Fruit fly (Drosophila melanogaster): Measurements from ENCODE around the gene subdued.

The subdued gene

dm6 chr3R:19623606-19624005 is 18.9 kb downstream of the subdued start (continued):
- TF ChIP-seq ara (GFP tag; IDR thresholded peaks at IDR 0.05): peak; percentile 33; the same call in 1 of the 2 replicates
- TF ChIP-seq dimm (GFP tag; IDR thresholded peaks at IDR 0.05): 0 out of 2 replicates have a peak, but pooled peaks have one; percentile 33
- 0 out of 2 replicates have a peak, but pooled peaks have one; percentile 36 for TF ChIP-seq CG31224 (GFP tag; IDR thresholded peaks at IDR 0.05)
- TF ChIP-seq Dad (GFP tag; optimal IDR thresholded peaks at IDR 0.05): peak; percentile 17
- TF ChIP-seq H15 (GFP tag; IDR thresholded peaks at IDR 0.05): no peak
- TF ChIP-seq run (tag; optimal IDR thresholded peaks at IDR 0.05): no peak
- peak; percentile 50 for TF ChIP-seq ATbp (GFP tag; optimal IDR thresholded peaks at IDR 0.05)
- peak; percentile 69 for TF ChIP-seq slbo (GFP tag; IDR thresholded peaks at IDR 0.05)
- TF ChIP-seq wdn (GFP tag; IDR thresholded peaks at IDR 0.05): peak; percentile 65; the same call in 1 of the 2 replicates
- peak; percentile 36 for TF ChIP-seq slp2 (GFP tag; optimal IDR thresholded peaks at IDR 0.05)
- peak; percentile 93 for TF ChIP-seq Ets65A (GFP tag)
- peak; percentile 18 for TF ChIP-seq Hr3 (GFP tag; optimal IDR thresholded peaks at IDR 0.05)
- TF ChIP-seq CG8388 (GFP tag; optimal IDR thresholded peaks at IDR 0.05): peak; percentile 56
- TF ChIP-seq Dek (tag; optimal IDR thresholded peaks at IDR 0.05): peak; percentile 33
- TF ChIP-seq Dfd (GFP tag; optimal IDR thresholded peaks at IDR 0.05): no peak
- peak; percentile 38; the same call in 1 of the 2 replicates for TF ChIP-seq wor (GFP tag; IDR thresholded peaks at IDR 0.05)
- TF ChIP-seq CG17186 (GFP tag; optimal IDR thresholded peaks at IDR 0.05): no peak
- TF ChIP-seq Rx (GFP tag; IDR thresholded peaks at IDR 0.05): peak; percentile 60; the same call in 1 of the 2 replicates
- peak; percentile 65 for TF ChIP-seq CG10366 (GFP tag; IDR thresholded peaks at IDR 0.05)
- TF ChIP-seq CG31388 (GFP tag; optimal IDR thresholded peaks at IDR 0.05): peak; percentile 28
- peak; percentile 43 for TF ChIP-seq Hmr (GFP tag; optimal IDR thresholded peaks at IDR 0.05)
- no peak for TF ChIP-seq CG1832 (GFP tag; optimal IDR thresholded peaks at IDR 0.05)
- peak; percentile 73 for TF ChIP-seq CG7839 (tag; optimal IDR thresholded peaks at IDR 0.05)
- peak; percentile 40 for TF ChIP-seq CG33213 (GFP tag; optimal IDR thresholded peaks at IDR 0.05)
- no peak for TF ChIP-seq Nf-YC (tag; optimal IDR thresholded peaks at IDR 0.05)
- 0 out of 2 replicates have a peak, but pooled peaks have one; percentile 36 for TF ChIP-seq Awh (GFP tag; IDR thresholded peaks at IDR 0.05)
- peak; percentile 37 for TF ChIP-seq Camta (GFP tag; optimal IDR thresholded peaks at IDR 0.05)
- TF ChIP-seq zfh1 (GFP tag; IDR thresholded peaks at IDR 0.05): peak; percentile 76
- TF ChIP-seq tap (tag; optimal IDR thresholded peaks at IDR 0.05): peak; percentile 44
- no peak for TF ChIP-seq Nf-YB (GFP tag; optimal IDR thresholded peaks at IDR 0.05)
- peak; percentile 72 for TF ChIP-seq Drgx (GFP tag; IDR thresholded peaks at IDR 0.05)
- no peak for TF ChIP-seq Adf1 (GFP tag; IDR thresholded peaks at IDR 0.05)
- peak; percentile 57; the same call in 2 of the 3 replicates for TF ChIP-seq tgo (GFP tag; IDR thresholded peaks at IDR 0.05)
- no peak for TF ChIP-seq dati (GFP tag; IDR thresholded peaks at IDR 0.05)
- peak; percentile 55; the same call in 1 of the 3 replicates for TF ChIP-seq CG3726 (GFP tag; IDR thresholded peaks at IDR 0.05)
- TF ChIP-seq CG17328 (GFP tag; IDR thresholded peaks at IDR 0.05): peak; percentile 57; the same call in 1 of the 2 replicates
- TF ChIP-seq CG6854 (GFP tag; optimal IDR thresholded peaks at IDR 0.05): no peak
- peak; percentile 59; the same call in 1 of the 2 replicates for TF ChIP-seq CkIIα-i1 (GFP tag; IDR thresholded peaks at IDR 0.05)
- TF ChIP-seq cg (GFP tag; optimal IDR thresholded peaks at IDR 0.05): no peak
- peak; percentile 56 for TF ChIP-seq CG13624 (GFP tag; optimal IDR thresholded peaks at IDR 0.05)
- TF ChIP-seq so (GFP tag; IDR thresholded peaks at IDR 0.05): peak; percentile 58; the same call in 1 of the 3 replicates
- peak; percentile 45 for TF ChIP-seq CG4820 (GFP tag; optimal IDR thresholded peaks at IDR 0.05)
- peak; percentile 36 for TF ChIP-seq Six4 (GFP tag; optimal IDR thresholded peaks at IDR 0.05)
- peak; percentile 58 for TF ChIP-seq emc (GFP tag; optimal IDR thresholded peaks at IDR 0.05)
- peak; percentile 10 for TF ChIP-seq cwo (GFP tag; optimal IDR thresholded peaks at IDR 0.05)
- peak; percentile 44 for TF ChIP-seq CG18764 (GFP tag; optimal IDR thresholded peaks at IDR 0.05)
- peak; percentile 75 for TF ChIP-seq Ada2b (GFP tag; IDR thresholded peaks at IDR 0.05)
- TF ChIP-seq pb (GFP tag; optimal IDR thresholded peaks at IDR 0.05): peak; percentile 54
- TF ChIP-seq Gsc (GFP tag; IDR thresholded peaks at IDR 0.05): no peak
- peak; percentile 38 for TF ChIP-seq Ssrp (tag; optimal IDR thresholded peaks at IDR 0.05)
- TF ChIP-seq CG2129 (GFP tag; IDR thresholded peaks at IDR 0.05; ENCODE audit: partially characterized antibody): no peak
- TF ChIP-seq lbe (GFP tag; optimal IDR thresholded peaks at IDR 0.05): no peak

Measured in whole organism, embryonic.